Worm (Caenorhabditis elegans): Measurements from ENCODE around the gene nimk-1.

DNA sequence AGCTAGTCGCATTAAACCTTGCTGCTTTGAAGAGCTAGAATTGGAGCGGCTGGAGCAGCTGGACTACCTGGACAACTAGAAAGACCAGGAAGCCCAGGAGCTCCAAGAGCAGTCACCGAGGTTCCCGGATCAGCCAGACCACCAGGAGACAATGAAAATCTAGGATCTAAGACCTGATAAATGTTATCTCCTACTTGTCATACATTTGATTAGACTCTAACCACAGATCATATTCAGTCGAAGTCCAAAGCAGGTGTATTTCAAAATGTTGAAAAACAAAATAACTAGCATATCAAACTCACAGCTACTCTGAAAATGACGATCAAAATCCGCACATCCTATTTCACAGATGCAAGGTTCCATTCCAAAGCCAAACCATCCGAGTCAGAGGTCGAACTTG is 43.6 kb upstream of the nimk-1 start, which contains the start of gene srz-6:
- TF ChIP-seq tbx-11 (GFP tag; IDR thresholded peaks at IDR 0.05) (no peak), ama-1 (optimal IDR thresholded peaks at IDR 0.05) (no peak), B0310.2 (tag; optimal IDR thresholded peaks at IDR 0.05) (no peak), flt-1 (GFP tag; IDR thresholded peaks at IDR 0.05) (no peak), tbx-37 (GFP tag; conservative IDR thresholded peaks at IDR 0.05) (no peak), tra-4 (tag; optimal IDR thresholded peaks at IDR 0.05) (no peak), aly-1 (tag; optimal IDR thresholded peaks at IDR 0.05) (no peak), hmg-4 (GFP tag; optimal IDR thresholded peaks at IDR 0.05) (no peak), scrt-1 (GFP tag; IDR thresholded peaks at IDR 0.05) (no peak), hmbx-1 (tag; optimal IDR thresholded peaks at IDR 0.05) (no peak), ets-7 (tag; optimal IDR thresholded peaks at IDR 0.05) (no peak), F13C5.2 (tag; optimal IDR thresholded peaks at IDR 0.05) (no peak)

All from whole organism, early embryonic.